Fruit fly (Drosophila melanogaster): ENCODE results near the gene CG31223.
A peak's percentile ranks its signal among the peaks of the same experiment; 100 is the strongest.

- TF ChIP-seq Blimp-1 (GFP tag; optimal IDR thresholded peaks at IDR 0.05) (no peak), salr (GFP tag; optimal IDR thresholded peaks at IDR 0.05) (no peak), CG6276 (GFP tag; optimal IDR thresholded peaks at IDR 0.05) (no peak), CG7368 (GFP tag; optimal IDR thresholded peaks at IDR 0.05) (no peak), CG31627 (GFP tag; optimal IDR thresholded peaks at IDR 0.05) (no peak), CG6808 (GFP tag; optimal IDR thresholded peaks at IDR 0.05) (no peak), eg (GFP tag; IDR thresholded peaks at IDR 0.05) (0 out of 3 replicates have a peak, but pooled peaks have one; percentile 26), fkh (GFP tag; optimal IDR thresholded peaks at IDR 0.05) (no peak), CG11762 (GFP tag; optimal IDR thresholded peaks at IDR 0.05; ENCODE audit: insufficient read depth) (no peak), net (GFP tag; optimal IDR thresholded peaks at IDR 0.05) (no peak), Smox (GFP tag; optimal IDR thresholded peaks at IDR 0.05) (no peak), CG8319 (GFP tag; optimal IDR thresholded peaks at IDR 0.05) (no peak)
These were observed 7.9 kb downstream of the CG31223 start for dm6 chr3R:20838787-20839186.
